In genomic region chrX:10393362-10393761, ce11 we compare ENCODE assay signal across 3 worm cellular contexts.
TF ChIP-seq lines count a peak whose summit lies in the region.

No protein-coding gene starts in this region.

TF ChIP-seq in whole organism, L1 larva, 84 proteins besides CTCF, POLR2A, EP300 and RAD21:
- TF ChIP-seq isw-1 (GFP tag; IDR thresholded peaks at IDR 0.05; lab: Robert Waterston, UW) = no peak
- TF ChIP-seq lin-14 (GFP tag; optimal IDR thresholded peaks at IDR 0.05; lab: Kevin White, UChicago) = peak; percentile 48
- TF ChIP-seq nhr-85 (tag; lab: Kevin White, UChicago) = peak; percentile 71
- TF ChIP-seq pag-3 (tag; optimal IDR thresholded peaks at IDR 0.05; lab: Kevin White, UChicago; ENCODE audit: borderline replicate concordance, insufficient read depth) = peak; percentile 43
- TF ChIP-seq blmp-1 (tag; optimal IDR thresholded peaks at IDR 0.05; lab: Kevin White, UChicago) = peak; percentile 62
- TF ChIP-seq snu-23 (GFP tag; optimal IDR thresholded peaks at IDR 0.05; lab: Kevin White, UChicago) = peak; percentile 8

TF ChIP-seq in whole organism, L3 larva, 47 proteins besides CTCF, POLR2A, EP300 and RAD21:
- TF ChIP-seq nhr-25 (tag; optimal IDR thresholded peaks at IDR 0.05; lab: Kevin White, UChicago) (peak; percentile 57), egl-27 (tag; optimal IDR thresholded peaks at IDR 0.05; lab: Kevin White, UChicago) (no peak)

TF ChIP-seq in whole organism, L4 larva, 104 proteins besides CTCF, POLR2A, EP300 and RAD21:
- no peak for TF ChIP-seq saeg-2 (GFP tag; IDR thresholded peaks at IDR 0.05; lab: Robert Waterston, UW)
- 0 out of 2 replicates have a peak, but pooled peaks have one; percentile 17 for TF ChIP-seq hmg-1.1 (GFP tag; IDR thresholded peaks at IDR 0.05; lab: Robert Waterston, UW)
- TF ChIP-seq unc-62 (GFP tag; optimal IDR thresholded peaks at IDR 0.05 in 1 of 2; lab: Kevin White, UChicago) = peak in 1 of 2 experiments; percentile 89
- no peak for TF ChIP-seq unc-62 (tag; optimal IDR thresholded peaks at IDR 0.05; lab: Kevin White, UChicago)
- TF ChIP-seq F10B5.3 (tag; optimal IDR thresholded peaks at IDR 0.05; lab: Kevin White, UChicago) = no peak
